Fruit fly (Drosophila melanogaster): Measurements from ENCODE around the gene CG32109.

The CG32109 gene

DNA sequence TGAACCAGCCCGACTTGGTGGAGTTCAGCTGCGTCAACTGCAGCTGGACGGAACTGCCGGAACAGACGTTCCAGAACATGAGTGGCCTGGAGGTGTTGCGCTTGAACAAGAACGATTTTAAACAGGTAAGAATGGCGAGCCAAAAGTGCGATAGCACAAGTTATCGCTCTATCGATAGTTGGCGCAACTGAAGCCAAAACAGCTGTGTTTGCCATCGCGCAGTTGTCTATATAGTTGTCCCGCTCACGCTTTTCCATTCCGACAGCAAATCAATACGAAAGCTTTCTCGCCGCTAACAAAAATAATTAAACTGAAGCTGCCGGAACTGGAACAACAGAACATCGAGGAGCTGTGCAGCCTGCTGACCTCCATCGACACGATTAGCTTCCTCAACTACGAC lies 49.4 kb downstream of the CG32109 start (continued):
- TF ChIP-seq Blimp-1 (GFP tag; optimal IDR thresholded peaks at IDR 0.05), result no peak
- peak in 1 of 2 experiments; percentile 19 for TF ChIP-seq Pdp1 (GFP tag; optimal IDR thresholded peaks at IDR 0.05)
- no peak for TF ChIP-seq stc (GFP tag; IDR thresholded peaks at IDR 0.05)
- TF ChIP-seq CG12155 (GFP tag; optimal IDR thresholded peaks at IDR 0.05), result no peak
- no peak for TF ChIP-seq Bdp1 (GFP tag; optimal IDR thresholded peaks at IDR 0.05)
- peak; percentile 89 for TF ChIP-seq unc-4 (GFP tag; IDR thresholded peaks at IDR 0.05; ENCODE audit: partially characterized antibody)
- TF ChIP-seq hb (GFP tag; IDR thresholded peaks at IDR 0.05; ENCODE audit: partially characterized antibody), result peak; percentile 74; the same call in 2 of the 3 replicates
- no peak for TF ChIP-seq ac (GFP tag; optimal IDR thresholded peaks at IDR 0.05)
- no peak for TF ChIP-seq Dfd (GFP tag; optimal IDR thresholded peaks at IDR 0.05)
- TF ChIP-seq CG4730 (GFP tag; IDR thresholded peaks at IDR 0.05), result no peak
- peak; percentile 87; the same call in 1 of the 2 replicates for TF ChIP-seq amos (GFP tag; IDR thresholded peaks at IDR 0.05; ENCODE audit: partially characterized antibody)
- peak; percentile 72; the same call in 2 of the 3 replicates for TF ChIP-seq vnd (GFP tag; IDR thresholded peaks at IDR 0.05; ENCODE audit: partially characterized antibody)
- TF ChIP-seq inv (GFP tag; IDR thresholded peaks at IDR 0.05; ENCODE audit: partially characterized antibody), result peak; percentile 60
- peak; percentile 41; the same call in 1 of the 2 replicates for TF ChIP-seq Rfx (GFP tag; IDR thresholded peaks at IDR 0.05)
- peak; percentile 41 for TF ChIP-seq Hmr (GFP tag; optimal IDR thresholded peaks at IDR 0.05)
- TF ChIP-seq ap (GFP tag; IDR thresholded peaks at IDR 0.05), result no peak
- TF ChIP-seq caup (GFP tag; optimal IDR thresholded peaks at IDR 0.05; ENCODE audit: severe bottlenecking), result no peak
- TF ChIP-seq chif (GFP tag; optimal IDR thresholded peaks at IDR 0.05), result no peak
- TF ChIP-seq Nf-YB (GFP tag; optimal IDR thresholded peaks at IDR 0.05), result peak; percentile 65
- TF ChIP-seq MESR4 (GFP tag; optimal IDR thresholded peaks at IDR 0.05), result peak; percentile 3
- TF ChIP-seq HmgZ (tag; optimal IDR thresholded peaks at IDR 0.05), result peak; percentile 72
- peak; percentile 88 for TF ChIP-seq pzg (GFP tag; optimal IDR thresholded peaks at IDR 0.05)
- no peak for TF ChIP-seq CG11504 (tag; optimal IDR thresholded peaks at IDR 0.05)
- TF ChIP-seq ssp (GFP tag; IDR thresholded peaks at IDR 0.05), result no peak
- peak; percentile 11 for TF ChIP-seq exex (tag; optimal IDR thresholded peaks at IDR 0.05)
- no peak for TF ChIP-seq Sox100B (GFP tag; optimal IDR thresholded peaks at IDR 0.05)
- TF ChIP-seq CG12071 (GFP tag; optimal IDR thresholded peaks at IDR 0.05), result no peak
- TF ChIP-seq grn (GFP tag; optimal IDR thresholded peaks at IDR 0.05), result no peak
- peak; percentile 79; the same call in 2 of the 3 replicates for TF ChIP-seq CG7963 (GFP tag; IDR thresholded peaks at IDR 0.05; ENCODE audit: partially characterized antibody)
- TF ChIP-seq CG16813 (GFP tag; IDR thresholded peaks at IDR 0.05; ENCODE audit: partially characterized antibody), result peak; percentile 74; the same call in 2 of the 3 replicates
- peak; percentile 6 for TF ChIP-seq nmo (GFP tag; optimal IDR thresholded peaks at IDR 0.05)
- TF ChIP-seq H2.0 (GFP tag; IDR thresholded peaks at IDR 0.05), result no peak
- TF ChIP-seq Camta (GFP tag; optimal IDR thresholded peaks at IDR 0.05), result no peak
- TF ChIP-seq trem (tag; optimal IDR thresholded peaks at IDR 0.05), result peak; percentile 7
- peak; percentile 88 for TF ChIP-seq bbx (GFP tag; IDR thresholded peaks at IDR 0.05; ENCODE audit: partially characterized antibody)
- TF ChIP-seq sob (GFP tag; IDR thresholded peaks at IDR 0.05), result 0 out of 2 replicates have a peak, but pooled peaks have one; percentile 30
- TF ChIP-seq Nf-YC (tag; optimal IDR thresholded peaks at IDR 0.05), result peak; percentile 88
- TF ChIP-seq sd (tag; optimal IDR thresholded peaks at IDR 0.05), result peak; percentile 44
- TF ChIP-seq Fer1 (GFP tag; optimal IDR thresholded peaks at IDR 0.05), result peak; percentile 36
- no peak for TF ChIP-seq Xrp1 (GFP tag; IDR thresholded peaks at IDR 0.05)
- peak; percentile 92 for TF ChIP-seq Dref (GFP tag; IDR thresholded peaks at IDR 0.05)
- no peak for TF ChIP-seq gt (GFP tag; IDR thresholded peaks at IDR 0.05)
- peak; percentile 29 for TF ChIP-seq CG2116 (GFP tag; optimal IDR thresholded peaks at IDR 0.05)
- TF ChIP-seq hbn (GFP tag; IDR thresholded peaks at IDR 0.05; ENCODE audit: partially characterized antibody), result peak; percentile 84
- TF ChIP-seq mld (GFP tag; IDR thresholded peaks at IDR 0.05; ENCODE audit: partially characterized antibody), result peak; percentile 85; the same call in 2 of the 3 replicates
- TF ChIP-seq stwl (tag; optimal IDR thresholded peaks at IDR 0.05), result peak; percentile 62
- no peak for TF ChIP-seq Oli (tag; optimal IDR thresholded peaks at IDR 0.05)
- no peak for TF ChIP-seq gcm2 (GFP tag; optimal IDR thresholded peaks at IDR 0.05)
